Worm (Caenorhabditis elegans): Measurements from ENCODE around the gene atp-2.

Gene atp-2

ce11 chrIII:5268486-5268885, 40.3 kb downstream of the atp-2 start:
- no peak for TF ChIP-seq ama-1 (optimal IDR thresholded peaks at IDR 0.05)
- TF ChIP-seq snpc-4 (tag; optimal IDR thresholded peaks at IDR 0.05), result no peak
- no peak for TF ChIP-seq mab-5 (tag; optimal IDR thresholded peaks at IDR 0.05)
- TF ChIP-seq mbf-1 (tag; optimal IDR thresholded peaks at IDR 0.05), result no peak
- TF ChIP-seq ztf-1 (GFP tag; conservative IDR thresholded peaks at IDR 0.05), result no peak
- no peak for TF ChIP-seq nhr-237 (tag; optimal IDR thresholded peaks at IDR 0.05)
- no peak for TF ChIP-seq crh-2 (tag; optimal IDR thresholded peaks at IDR 0.05)
- TF ChIP-seq lin-13 (GFP tag; optimal IDR thresholded peaks at IDR 0.05), result no peak
- no peak for TF ChIP-seq elt-3 (tag; optimal IDR thresholded peaks at IDR 0.05)
- TF ChIP-seq sma-9 (GFP tag; optimal IDR thresholded peaks at IDR 0.05), result no peak
- TF ChIP-seq sma-9 (tag; optimal IDR thresholded peaks at IDR 0.05), result no peak
- no peak for TF ChIP-seq nhr-10 (tag; optimal IDR thresholded peaks at IDR 0.05)
- TF ChIP-seq C34F6.9 (tag; optimal IDR thresholded peaks at IDR 0.05), result no peak
- TF ChIP-seq ztf-11 (tag; optimal IDR thresholded peaks at IDR 0.05), result no peak
- TF ChIP-seq unc-55 (GFP tag; optimal IDR thresholded peaks at IDR 0.05), result no peak
- TF ChIP-seq lsy-2 (tag; optimal IDR thresholded peaks at IDR 0.05), result no peak
- TF ChIP-seq unc-62 (GFP tag; optimal IDR thresholded peaks at IDR 0.05), result no peak
- no peak for TF ChIP-seq peb-1 (tag; optimal IDR thresholded peaks at IDR 0.05)
- no peak for TF ChIP-seq R02D3.7 (tag; optimal IDR thresholded peaks at IDR 0.05)
- TF ChIP-seq sem-4 (tag; optimal IDR thresholded peaks at IDR 0.05), result no peak
- TF ChIP-seq nhr-21 (tag; optimal IDR thresholded peaks at IDR 0.05), result no peak

- no peak for TF ChIP-seq unc-55 (GFP tag; optimal IDR thresholded peaks at IDR 0.05)
- TF ChIP-seq snpc-4 (tag; optimal IDR thresholded peaks at IDR 0.05), result no peak
- TF ChIP-seq sma-3 (GFP tag; optimal IDR thresholded peaks at IDR 0.05), result no peak
- TF ChIP-seq alr-1 (tag; optimal IDR thresholded peaks at IDR 0.05), result no peak
- TF ChIP-seq sem-4 (tag; optimal IDR thresholded peaks at IDR 0.05), result no peak
- no peak for TF ChIP-seq mbf-1 (tag; optimal IDR thresholded peaks at IDR 0.05)
These were observed 41.6 kb downstream of the atp-2 start, which contains the start of gene ZC395.4 for ce11 chrIII:5269814-5270213. Gene ZC395.4 (plus strand): TSS chrIII:5270114.

ce11 chrIII:5273396-5273857, 45.2 kb downstream of the atp-2 start, which contains the start of gene ztf-8:
Gene ztf-8 (minus strand): TSS chrIII:5273471.
- TF ChIP-seq elt-3 (tag; optimal IDR thresholded peaks at IDR 0.05) (no peak), ztf-4 (tag; optimal IDR thresholded peaks at IDR 0.05) (peak; percentile 31), lsy-2 (tag; optimal IDR thresholded peaks at IDR 0.05) (peak in 1 of 2 experiments; percentile 49), nhr-25 (tag; optimal IDR thresholded peaks at IDR 0.05) (no peak), crh-2 (tag; optimal IDR thresholded peaks at IDR 0.05) (peak; percentile 38), ceh-16 (tag; optimal IDR thresholded peaks at IDR 0.05) (no peak), ama-1 (optimal IDR thresholded peaks at IDR 0.05) (peak; percentile 37), C34F6.9 (tag; optimal IDR thresholded peaks at IDR 0.05) (peak; percentile 25), nhr-10 (tag; optimal IDR thresholded peaks at IDR 0.05) (no peak), blmp-1 (tag; optimal IDR thresholded peaks at IDR 0.05; ENCODE audit: insufficient read depth) (no peak), skn-1 (tag; optimal IDR thresholded peaks at IDR 0.05) (no peak), peb-1 (tag; optimal IDR thresholded peaks at IDR 0.05) (no peak)

- TF ChIP-seq lsy-2 (tag; optimal IDR thresholded peaks at IDR 0.05) (no peak), elt-1 (tag; optimal IDR thresholded peaks at IDR 0.05) (no peak), lin-11 (tag; optimal IDR thresholded peaks at IDR 0.05) (no peak), ama-1 (optimal IDR thresholded peaks at IDR 0.05) (peak; percentile 15), aly-2 (tag; optimal IDR thresholded peaks at IDR 0.05) (no peak), nhr-129 (tag; optimal IDR thresholded peaks at IDR 0.05) (peak; percentile 15), alr-1 (tag; optimal IDR thresholded peaks at IDR 0.05) (no peak), sma-9 (GFP tag; optimal IDR thresholded peaks at IDR 0.05) (no peak), sma-9 (tag; optimal IDR thresholded peaks at IDR 0.05) (no peak), zag-1 (tag; optimal IDR thresholded peaks at IDR 0.05) (no peak)
These were observed 46.0 kb downstream of the atp-2 start for ce11 chrIII:5274250-5274649.

ce11 chrIII:5274715-5275355, 46.6 kb downstream of the atp-2 start, which contains the start of the genes daf-41 and toc-1:
Gene daf-41 (minus strand): TSS chrIII:5274765.
Gene toc-1 (plus strand): TSS chrIII:5275251.
- TF ChIP-seq mdl-1 (tag; optimal IDR thresholded peaks at IDR 0.05) (no peak), nhr-6 (tag; optimal IDR thresholded peaks at IDR 0.05) (no peak), unc-55 (GFP tag; optimal IDR thresholded peaks at IDR 0.05) (peak; percentile 66), ztf-4 (tag; optimal IDR thresholded peaks at IDR 0.05) (peak; percentile 30), nhr-12 (tag; optimal IDR thresholded peaks at IDR 0.05) (no peak), sma-3 (GFP tag; optimal IDR thresholded peaks at IDR 0.05) (no peak), nhr-11 (tag; optimal IDR thresholded peaks at IDR 0.05) (no peak), ceh-82 (tag; optimal IDR thresholded peaks at IDR 0.05) (no peak), unc-62 (GFP tag; optimal IDR thresholded peaks at IDR 0.05) (no peak), dmd-4 (tag; optimal IDR thresholded peaks at IDR 0.05) (no peak), aly-2 (tag; optimal IDR thresholded peaks at IDR 0.05) (no peak), nhr-237 (tag; optimal IDR thresholded peaks at IDR 0.05) (no peak), fos-1 (tag; optimal IDR thresholded peaks at IDR 0.05) (peak; percentile 23), lin-39 (tag; optimal IDR thresholded peaks at IDR 0.05) (no peak), nhr-25 (tag; optimal IDR thresholded peaks at IDR 0.05) (peak; percentile 3), R02D3.7 (tag; optimal IDR thresholded peaks at IDR 0.05) (no peak), gmeb-1 (tag; optimal IDR thresholded peaks at IDR 0.05) (peak; percentile 11), crh-2 (tag; optimal IDR thresholded peaks at IDR 0.05) (peak; percentile 55), nhr-77 (tag; optimal IDR thresholded peaks at IDR 0.05) (no peak), zag-1 (tag; optimal IDR thresholded peaks at IDR 0.05) (no peak), mab-5 (tag; optimal IDR thresholded peaks at IDR 0.05) (no peak), blmp-1 (tag; optimal IDR thresholded peaks at IDR 0.05; ENCODE audit: insufficient read depth) (no peak), nhr-129 (tag; optimal IDR thresholded peaks at IDR 0.05) (peak; percentile 31), sma-9 (GFP tag; optimal IDR thresholded peaks at IDR 0.05) (no peak), sma-9 (tag; optimal IDR thresholded peaks at IDR 0.05) (no peak)

All from whole organism, L2 larva.